Worm (Caenorhabditis elegans): ENCODE measurements around the gene T26G10.4.

Gene T26G10.4

ce11 chrIII:9461894-9462784 lies 41.8 kb downstream of the T26G10.4 start (continued):
- TF ChIP-seq daf-16 (GFP tag; optimal IDR thresholded peaks at IDR 0.05) (no peak), daf-16 (tag; optimal IDR thresholded peaks at IDR 0.05) (no peak), lim-7 (GFP tag; IDR thresholded peaks at IDR 0.05) (0 out of 2 replicates have a peak, but pooled peaks have one; percentile 32), nhr-102 (tag; optimal IDR thresholded peaks at IDR 0.05) (no peak), pqm-1 (tag; optimal IDR thresholded peaks at IDR 0.05) (no peak), pha-4 (GFP tag; IDR thresholded peaks at IDR 0.05) (0 out of 2 replicates have a peak, but pooled peaks have one; percentile 26), pha-4 (tag; optimal IDR thresholded peaks at IDR 0.05) (no peak), ceh-44 (GFP tag; IDR thresholded peaks at IDR 0.05) (no peak), unc-130 (GFP tag; optimal IDR thresholded peaks at IDR 0.05) (no peak), gei-8 (GFP tag; optimal IDR thresholded peaks at IDR 0.05) (no peak), mxl-3 (GFP tag; optimal IDR thresholded peaks at IDR 0.05) (peak; percentile 2), egl-27 (tag; optimal IDR thresholded peaks at IDR 0.05) (no peak), T20F7.1 (GFP tag; optimal IDR thresholded peaks at IDR 0.05) (no peak), mes-2 (tag; optimal IDR thresholded peaks at IDR 0.05; ENCODE audit: poor library complexity, severe bottlenecking) (no peak), aly-2 (tag; optimal IDR thresholded peaks at IDR 0.05) (peak; percentile 78), skn-1 (tag; optimal IDR thresholded peaks at IDR 0.05) (no peak), daf-19 (GFP tag; conservative IDR thresholded peaks at IDR 0.05) (no peak), Y75B8A.6 (GFP tag; IDR thresholded peaks at IDR 0.05) (no peak), lin-38 (GFP tag; IDR thresholded peaks at IDR 0.05) (no peak), ama-1 (optimal IDR thresholded peaks at IDR 0.05) (peak; percentile 89), ctbp-1 (GFP tag; IDR thresholded peaks at IDR 0.05) (0 out of 2 replicates have a peak, but pooled peaks have one; percentile 18), lin-1 (GFP tag; IDR thresholded peaks at IDR 0.05) (peak; percentile 49; the same call in 1 of the 2 replicates), mdt-29 (GFP tag; IDR thresholded peaks at IDR 0.05) (no peak), dve-1 (tag; optimal IDR thresholded peaks at IDR 0.05; ENCODE audit: insufficient read depth) (no peak), fkh-10 (GFP tag; optimal IDR thresholded peaks at IDR 0.05) (no peak), daf-8 (GFP tag; IDR thresholded peaks at IDR 0.05) (no peak), set-16 (GFP tag; IDR thresholded peaks at IDR 0.05) (0 out of 2 replicates have a peak, but pooled peaks have one; percentile 20), aha-1 (tag) (peak; percentile 28), nhr-237 (tag; optimal IDR thresholded peaks at IDR 0.05) (no peak), cey-2 (tag; optimal IDR thresholded peaks at IDR 0.05; ENCODE audit: borderline replicate concordance, insufficient read depth) (no peak), F26F4.8 (GFP tag; conservative IDR thresholded peaks at IDR 0.05) (0 out of 2 replicates have a peak, but pooled peaks have one; percentile 32), nhr-11 (tag; optimal IDR thresholded peaks at IDR 0.05) (no peak), ZK546.5 (tag; optimal IDR thresholded peaks at IDR 0.05) (no peak), nhr-10 (tag; optimal IDR thresholded peaks at IDR 0.05) (peak; percentile 50), nhr-41 (GFP tag; IDR thresholded peaks at IDR 0.05) (no peak)

ce11 chrIII:9462785-9463467 lies 42.6 kb downstream of the T26G10.4 start:
- TF ChIP-seq dve-1 (tag; optimal IDR thresholded peaks at IDR 0.05; ENCODE audit: insufficient read depth) (peak; percentile 6), fos-1 (tag; optimal IDR thresholded peaks at IDR 0.05) (no peak), hlh-30 (tag; optimal IDR thresholded peaks at IDR 0.05; ENCODE audit: insufficient read depth) (peak; percentile 25), D1046.2 (GFP tag; IDR thresholded peaks at IDR 0.05) (0 out of 2 replicates have a peak, but pooled peaks have one; percentile 9), F44E2.7 (GFP tag; IDR thresholded peaks at IDR 0.05) (no peak), R02D3.7 (tag; optimal IDR thresholded peaks at IDR 0.05) (no peak), lsy-2 (tag; optimal IDR thresholded peaks at IDR 0.05) (peak in 1 of 2 experiments; percentile 44), zip-11 (GFP tag; IDR thresholded peaks at IDR 0.05) (no peak), jun-1 (tag; optimal IDR thresholded peaks at IDR 0.05) (no peak), mes-2 (tag; optimal IDR thresholded peaks at IDR 0.05; ENCODE audit: poor library complexity, severe bottlenecking) (peak; percentile 13), daf-16 (GFP tag; optimal IDR thresholded peaks at IDR 0.05) (no peak), daf-16 (tag; optimal IDR thresholded peaks at IDR 0.05) (peak; percentile 21), rbr-2 (tag; optimal IDR thresholded peaks at IDR 0.05) (peak; percentile 10)

All from whole organism, L4 larva.